Worm (Caenorhabditis elegans) whole organism, L2 larva: Measurements from ENCODE around the gene sel-1.

Source experiments
- C34F6.9 ChIP-seq: fragments of 150-350 bp; optimal IDR thresholded peaks from 2 replicates; lab custom pipeline; 2014; ENCODE audit warnings: missing biosample characterization, missing genetic modification characterization
- F13H6.1 ChIP-seq: sonication (generic microtip); optimal IDR thresholded peaks from 2 replicates; lab custom pipeline; 2016; ENCODE audit warnings: missing genetic modification characterization, missing compliant biosample characterization
- R02D3.7 ChIP-seq: fragments of 150-350 bp; optimal IDR thresholded peaks from 2 replicates; lab custom pipeline; 2014; ENCODE audit warnings: missing biosample characterization, missing genetic modification characterization
- ama-1 ChIP-seq: fragments of 150-350 bp; optimal IDR thresholded peaks from 2 replicates; lab custom pipeline; 2018; ENCODE audit warnings: inconsistent platforms
- blmp-1 ChIP-seq: sonication (generic microtip); optimal IDR thresholded peaks from 2 replicates; lab custom pipeline; 2017; ENCODE audit warnings: missing genetic modification characterization, mild to moderate bottlenecking, missing compliant biosample characterization, antibody characterized with exemption, moderate library complexity; ENCODE audit not compliant: insufficient read depth
- ceh-82 ChIP-seq: fragments of 150-350 bp; optimal IDR thresholded peaks from 2 replicates; lab custom pipeline; 2014; ENCODE audit warnings: missing biosample characterization, missing genetic modification characterization
- crh-2 ChIP-seq: sonication (generic microtip); optimal IDR thresholded peaks from 2 replicates; lab custom pipeline; 2017; ENCODE audit warnings: missing biosample characterization, missing genetic modification characterization
- dmd-4 ChIP-seq: sonication (generic microtip); optimal IDR thresholded peaks from 2 replicates; lab custom pipeline; 2017; ENCODE audit warnings: missing biosample characterization, missing genetic modification characterization
- egl-27 ChIP-seq: sonication (generic microtip); optimal IDR thresholded peaks from 3 replicates; lab custom pipeline; 2017; ENCODE audit warnings: missing biosample characterization, missing genetic modification reagents, missing genetic modification characterization
- elt-1 ChIP-seq: fragments of 150-350 bp; optimal IDR thresholded peaks from 2 replicates; lab custom pipeline; 2014; ENCODE audit warnings: missing biosample characterization, missing genetic modification characterization
- elt-3 ChIP-seq: sonication (generic microtip); optimal IDR thresholded peaks from 2 replicates; lab custom pipeline; 2017; ENCODE audit warnings: missing biosample characterization, missing genetic modification characterization
- fos-1 ChIP-seq: fragments of 150-350 bp; optimal IDR thresholded peaks from 2 replicates; lab custom pipeline; 2014; ENCODE audit warnings: missing biosample characterization, missing genetic modification characterization
- lin-13 ChIP-seq: fragments of 150-350 bp; optimal IDR thresholded peaks from 2 replicates; lab custom pipeline; 2014; ENCODE audit warnings: missing biosample characterization, missing genetic modification reagents, missing genetic modification characterization
- lsy-2 ChIP-seq, 2 experiments: fragments of 150-350 bp in 1 of 2; sonication (generic microtip) in 1 of 2; optimal IDR thresholded peaks; 2 replicates each; lab custom pipeline; 2014 to 2017; ENCODE audit warnings: missing biosample characterization in 2 of 2, missing genetic modification characterization in 2 of 2
- mab-5 ChIP-seq: fragments of 150-350 bp; optimal IDR thresholded peaks from 2 replicates; lab custom pipeline; 2014; ENCODE audit warnings: missing biosample characterization, missing genetic modification characterization
- mbf-1 ChIP-seq: sonication (generic microtip); optimal IDR thresholded peaks from 2 replicates; lab custom pipeline; 2017; ENCODE audit warnings: missing biosample characterization, missing genetic modification characterization
- mdl-1 ChIP-seq, 2 experiments: fragments of 150-350 bp in 1 of 2; sonication (generic microtip) in 1 of 2; optimal IDR thresholded peaks; 2 replicates each; lab custom pipeline; 2017; ENCODE audit warnings: missing biosample characterization in 2 of 2, missing genetic modification characterization in 2 of 2
- nhr-10 ChIP-seq: sonication (generic microtip); optimal IDR thresholded peaks from 2 replicates; lab custom pipeline; 2017; ENCODE audit warnings: missing biosample characterization, missing genetic modification characterization
- nhr-129 ChIP-seq: fragments of 150-350 bp; optimal IDR thresholded peaks from 2 replicates; lab custom pipeline; 2014; ENCODE audit warnings: missing biosample characterization, missing genetic modification characterization
- nhr-237 ChIP-seq: fragments of 150-350 bp; optimal IDR thresholded peaks from 2 replicates; lab custom pipeline; 2014; ENCODE audit warnings: missing biosample characterization, missing genetic modification characterization
- nhr-25 ChIP-seq: fragments of 150-350 bp; sonication (generic microtip); optimal IDR thresholded peaks from 3 replicates; lab custom pipeline; 2014; ENCODE audit warnings: missing biosample characterization, missing genetic modification characterization
- peb-1 ChIP-seq: fragments of 150-350 bp; optimal IDR thresholded peaks from 2 replicates; lab custom pipeline; 2014; ENCODE audit warnings: missing biosample characterization, missing genetic modification characterization
- sma-3 ChIP-seq: sonication (generic microtip); optimal IDR thresholded peaks from 2 replicates; lab custom pipeline; 2016; ENCODE audit warnings: missing genetic modification reagents, missing genetic modification characterization, missing compliant biosample characterization
- sma-9 ChIP-seq, 2 experiments: fragments of 150-350 bp in 1 of 2; sonication (generic microtip) in 1 of 2; optimal IDR thresholded peaks; 2 replicates each; lab custom pipeline; 2014 to 2016; ENCODE audit warnings: missing genetic modification characterization in 2 of 2, mild to moderate bottlenecking in 1 of 2, missing biosample characterization in 1 of 2, missing compliant biosample characterization in 1 of 2, missing genetic modification reagents in 1 of 2, moderate library complexity in 1 of 2
- snpc-4 ChIP-seq: fragments of 150-350 bp; optimal IDR thresholded peaks from 2 replicates; lab custom pipeline; 2014; ENCODE audit warnings: missing biosample characterization, missing genetic modification characterization
- unc-39 ChIP-seq: fragments of 150-350 bp; optimal IDR thresholded peaks from 2 replicates; lab custom pipeline; 2014; ENCODE audit warnings: missing biosample characterization, missing genetic modification characterization
- unc-55 ChIP-seq: fragments of 150-350 bp; sonication (generic microtip); optimal IDR thresholded peaks from 3 replicates; lab custom pipeline; 2014; ENCODE audit warnings: missing biosample characterization, missing genetic modification reagents, missing genetic modification characterization
- unc-62 ChIP-seq: fragments of 150-350 bp; optimal IDR thresholded peaks from 2 replicates; lab custom pipeline; 2014; ENCODE audit warnings: missing biosample characterization, missing genetic modification reagents, missing genetic modification characterization
- zag-1 ChIP-seq: fragments of 150-350 bp; optimal IDR thresholded peaks from 2 replicates; lab custom pipeline; 2014; ENCODE audit warnings: missing biosample characterization, missing genetic modification characterization
- ztf-1 ChIP-seq: fragments of 200-800 bp; sonication (Bioruptor generic); conservative IDR thresholded peaks from 2 replicates; pipeline ENCODE4 v1.3.6; 2022; ENCODE audit warnings: missing genetic modification characterization, missing compliant biosample characterization

sel-1 gene

DNA sequence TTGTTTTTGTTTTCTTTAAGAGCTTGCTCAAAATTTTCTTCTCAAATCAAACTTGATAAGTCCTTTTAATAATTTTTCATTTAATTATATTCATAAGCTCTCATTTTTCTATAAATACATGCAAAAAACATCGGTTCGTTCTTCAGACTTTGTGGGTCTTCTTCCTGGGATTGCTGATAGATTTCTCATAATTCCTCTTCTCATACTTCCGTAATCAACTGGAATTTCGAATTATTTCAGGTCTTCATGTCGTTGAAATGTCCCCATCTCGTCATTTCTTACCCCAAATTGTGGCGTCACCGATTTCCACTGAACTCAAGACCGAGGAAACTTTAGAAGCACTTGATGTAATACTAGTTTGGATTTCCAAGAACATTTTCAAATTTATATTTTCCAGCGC lies 4.4 kb downstream of the sel-1 start:
- TF ChIP-seq sma-9 (GFP tag; optimal IDR thresholded peaks at IDR 0.05; lab: Kevin White, UChicago): peak; percentile 9
- no peak for TF ChIP-seq sma-9 (tag; optimal IDR thresholded peaks at IDR 0.05; lab: Kevin White, UChicago)
- TF ChIP-seq dmd-4 (tag; lab: Kevin White, UChicago): no peak

- TF ChIP-seq unc-62 (GFP tag; lab: Kevin White, UChicago) (no peak), nhr-237 (tag; lab: Kevin White, UChicago) (no peak), mdl-1 (tag; optimal IDR thresholded peaks at IDR 0.05; lab: Kevin White, UChicago) (no peak), unc-55 (no peak), ceh-82 (tag; lab: Kevin White, UChicago) (no peak), blmp-1 (tag; lab: Kevin White, UChicago) (no peak), crh-2 (tag; lab: Kevin White, UChicago) (no peak), elt-1 (tag; lab: Kevin White, UChicago) (no peak), zag-1 (tag; lab: Kevin White, UChicago) (no peak), mbf-1 (tag; lab: Kevin White, UChicago) (no peak)
- TF ChIP-seq, all 48 proteins: peak for 0
Measured at ce11 chrV:12567312-12567711, 6.8 kb downstream of the sel-1 start.

DNA sequence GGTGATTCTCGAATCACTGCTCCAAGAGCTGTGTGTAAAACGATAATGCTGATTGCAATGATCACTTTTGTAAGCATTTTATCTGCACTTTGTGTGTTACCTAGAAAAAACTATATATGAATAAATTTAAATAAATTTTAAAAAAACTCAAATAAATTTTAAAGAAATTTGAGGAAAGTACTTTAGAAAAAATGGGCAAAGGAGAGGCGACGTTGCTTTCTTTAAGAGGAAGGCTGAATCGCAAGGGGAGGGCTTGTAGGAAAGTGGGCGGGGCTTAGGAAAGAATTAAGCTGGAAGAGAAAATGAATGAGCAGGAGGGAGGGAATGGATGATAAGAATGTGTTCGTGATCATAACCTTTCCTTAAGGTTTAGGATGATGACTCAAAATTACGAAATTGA lies 7.3 kb downstream of the sel-1 start, which contains the start of gene E02A10.4:
Gene E02A10.4, minus strand, starts transcription at position 101 of the 400 bp plus-strand sequence.
- TF ChIP-seq unc-39 (tag; lab: Kevin White, UChicago) (no peak), nhr-129 (tag; lab: Kevin White, UChicago) (no peak)

- TF ChIP-seq lsy-2 (tag; optimal IDR thresholded peaks at IDR 0.05; lab: Kevin White, UChicago) (no peak), blmp-1 (tag; lab: Kevin White, UChicago) (no peak), nhr-25 (no peak), ama-1 (lab: Kevin White, UChicago) (no peak), dmd-4 (tag; lab: Kevin White, UChicago) (no peak), unc-39 (tag; lab: Kevin White, UChicago) (no peak)
- TF ChIP-seq, all 48 proteins: peak for 0
Measured at ce11 chrV:12570271-12570670, 9.7 kb downstream of the sel-1 start.

DNA sequence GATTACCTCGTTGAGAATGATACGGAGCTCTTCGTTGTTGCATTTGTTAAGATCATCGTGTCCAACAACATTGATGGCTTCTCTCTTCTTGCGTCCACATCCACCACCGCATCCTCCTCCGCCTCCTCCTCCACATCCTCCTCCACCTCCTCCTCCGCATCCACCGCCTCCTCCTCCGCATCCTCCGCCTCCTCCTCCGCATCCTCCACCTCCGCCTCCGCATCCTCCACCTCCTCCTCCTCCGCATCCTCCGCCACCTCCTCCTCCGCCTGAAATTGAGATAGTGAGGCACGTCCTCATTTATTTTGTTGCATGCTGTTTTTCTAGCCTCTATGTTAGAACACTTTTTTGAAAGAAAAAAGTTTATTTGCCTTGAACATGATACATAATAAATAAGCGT lies 15.3 kb downstream of the sel-1 start:
- TF ChIP-seq snpc-4 (tag; lab: Kevin White, UChicago): no peak
- no peak for TF ChIP-seq C34F6.9 (tag; lab: Kevin White, UChicago)
- no peak for TF ChIP-seq R02D3.7
- no peak for TF ChIP-seq unc-55
- no peak for TF ChIP-seq egl-27
- no peak for TF ChIP-seq mab-5 (tag; lab: Kevin White, UChicago)
- TF ChIP-seq sma-3 (GFP tag; lab: Kevin White, UChicago): no peak
- TF ChIP-seq peb-1 (tag; lab: Kevin White, UChicago): no peak
- TF ChIP-seq nhr-25: no peak
- no peak for TF ChIP-seq lin-13 (GFP tag; lab: Kevin White, UChicago)
- no peak for TF ChIP-seq nhr-10 (tag; lab: Kevin White, UChicago)
- no peak for TF ChIP-seq F13H6.1
- TF ChIP-seq mbf-1 (tag; lab: Kevin White, UChicago): no peak
- no peak for TF ChIP-seq ztf-1 (GFP tag; lab: Robert Waterston, UW)
- no peak for TF ChIP-seq blmp-1 (tag; lab: Kevin White, UChicago)
- TF ChIP-seq elt-3: no peak

DNA sequence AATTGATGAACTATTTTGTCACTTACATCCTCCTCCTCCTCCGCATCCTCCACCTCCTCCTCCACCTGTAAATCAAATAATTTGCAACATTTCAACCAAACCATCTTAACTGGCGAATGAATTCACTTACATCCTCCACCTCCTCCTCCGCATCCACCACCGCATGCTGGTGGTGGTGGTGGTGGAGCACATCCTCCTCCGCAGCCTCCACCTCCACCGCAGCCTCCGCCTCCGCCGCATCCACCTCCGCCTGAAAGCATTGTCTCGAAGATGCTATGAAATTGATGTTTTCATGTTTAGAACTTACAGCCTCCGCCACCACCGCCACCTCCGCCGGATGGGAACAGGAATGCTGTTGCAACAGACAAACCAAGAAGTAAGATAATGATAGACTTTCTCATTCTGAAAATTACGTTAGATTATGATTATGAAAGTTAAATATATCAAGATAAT lies 16.0 kb downstream of the sel-1 start, which contains the start of gene grl-23:
Gene grl-23, minus strand, starts transcription at position 403 of the 453 bp plus-strand sequence.
- TF ChIP-seq F13H6.1 (no peak), fos-1 (tag; lab: Kevin White, UChicago) (no peak), lsy-2 (tag; optimal IDR thresholded peaks at IDR 0.05; lab: Kevin White, UChicago) (no peak), elt-3 (no peak), unc-39 (tag; lab: Kevin White, UChicago) (no peak), crh-2 (tag; lab: Kevin White, UChicago) (no peak), sma-9 (GFP tag; optimal IDR thresholded peaks at IDR 0.05; lab: Kevin White, UChicago) (no peak), sma-9 (tag; optimal IDR thresholded peaks at IDR 0.05; lab: Kevin White, UChicago) (no peak)
- TF ChIP-seq, all 48 proteins: peak for 0
